Worm (Caenorhabditis elegans): ENCODE results near the gene C07B5.6.

Gene C07B5.6

DNA sequence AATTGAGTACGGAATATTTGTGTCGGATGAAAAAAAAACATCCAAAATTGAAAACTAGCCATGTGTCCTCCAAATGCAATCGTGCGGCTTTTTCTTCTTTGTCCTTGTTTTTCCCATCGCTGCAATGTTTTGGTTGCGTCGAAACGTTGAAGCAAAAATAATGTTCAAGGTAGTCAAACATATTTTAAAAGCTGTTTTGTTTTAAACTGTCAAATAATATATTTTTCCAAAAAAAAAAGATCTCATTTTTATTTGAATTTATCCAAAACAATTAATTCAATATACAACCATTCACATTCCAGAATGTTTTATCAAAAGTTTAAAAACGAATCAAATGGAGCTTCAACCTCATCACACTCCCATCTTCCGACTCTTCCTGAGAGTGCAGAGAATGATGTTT lies at the start of gene C07B5.6:
C07B5.6 (plus strand) TSS at position 301 of the 400 bp plus-strand sequence.
- TF ChIP-seq sma-3 (GFP tag; optimal IDR thresholded peaks at IDR 0.05): no peak
- no peak for TF ChIP-seq R02D3.7 (tag; optimal IDR thresholded peaks at IDR 0.05)
- TF ChIP-seq nhr-11 (tag; optimal IDR thresholded peaks at IDR 0.05): no peak
- TF ChIP-seq nhr-12 (tag; optimal IDR thresholded peaks at IDR 0.05): no peak
- no peak for TF ChIP-seq lin-11 (tag; optimal IDR thresholded peaks at IDR 0.05)
- TF ChIP-seq ztf-1 (GFP tag; conservative IDR thresholded peaks at IDR 0.05): no peak
- no peak for TF ChIP-seq ceh-82 (tag; optimal IDR thresholded peaks at IDR 0.05)
- TF ChIP-seq elt-3 (tag; optimal IDR thresholded peaks at IDR 0.05): no peak
- no peak for TF ChIP-seq ama-1 (optimal IDR thresholded peaks at IDR 0.05)
- no peak for TF ChIP-seq nhr-77 (tag; optimal IDR thresholded peaks at IDR 0.05)
- no peak for TF ChIP-seq nhr-10 (tag; optimal IDR thresholded peaks at IDR 0.05)
- TF ChIP-seq F13H6.1 (tag; optimal IDR thresholded peaks at IDR 0.05): no peak
- TF ChIP-seq sma-9 (GFP tag; optimal IDR thresholded peaks at IDR 0.05): no peak
- no peak for TF ChIP-seq sma-9 (tag; optimal IDR thresholded peaks at IDR 0.05)
- TF ChIP-seq lsy-2 (tag; optimal IDR thresholded peaks at IDR 0.05): no peak
- no peak for TF ChIP-seq unc-55 (GFP tag; optimal IDR thresholded peaks at IDR 0.05)
- TF ChIP-seq zag-1 (tag; optimal IDR thresholded peaks at IDR 0.05): no peak
- TF ChIP-seq nhr-23 (tag; optimal IDR thresholded peaks at IDR 0.05): no peak
- no peak for TF ChIP-seq C34F6.9 (tag; optimal IDR thresholded peaks at IDR 0.05)
- no peak for TF ChIP-seq elt-1 (tag; optimal IDR thresholded peaks at IDR 0.05)
- no peak for TF ChIP-seq fos-1 (tag; optimal IDR thresholded peaks at IDR 0.05)

DNA sequence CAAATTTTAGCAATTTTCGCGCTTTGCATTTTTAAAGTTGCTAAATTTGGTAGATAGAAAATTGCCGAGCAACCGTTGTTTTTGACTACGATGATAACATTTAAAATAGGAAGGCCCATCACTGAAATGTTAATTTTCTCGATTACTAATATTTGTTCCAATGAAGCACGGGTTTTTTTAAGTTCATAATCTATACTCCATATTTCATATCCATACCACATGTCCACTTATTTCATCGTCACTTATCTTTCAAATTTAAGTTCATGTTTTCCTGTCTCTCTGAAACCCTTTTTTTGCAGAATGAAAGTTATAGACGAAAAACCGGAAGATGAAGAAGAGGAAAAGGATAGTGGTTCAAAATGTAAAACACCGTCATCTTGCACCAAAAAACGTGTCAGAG lies 46.6 kb upstream of the C07B5.6 start, which contains the start of gene gap-2:
gap-2 (plus strand) TSS at position 301 of the 400 bp plus-strand sequence.
- TF ChIP-seq elt-3 (tag; optimal IDR thresholded peaks at IDR 0.05) (no peak), elt-1 (tag; optimal IDR thresholded peaks at IDR 0.05) (no peak), nhr-10 (tag; optimal IDR thresholded peaks at IDR 0.05) (no peak), nhr-237 (tag; optimal IDR thresholded peaks at IDR 0.05) (no peak), peb-1 (tag; optimal IDR thresholded peaks at IDR 0.05) (no peak), unc-62 (GFP tag; optimal IDR thresholded peaks at IDR 0.05) (no peak), ama-1 (optimal IDR thresholded peaks at IDR 0.05) (no peak), fos-1 (tag; optimal IDR thresholded peaks at IDR 0.05) (no peak), nhr-77 (tag; optimal IDR thresholded peaks at IDR 0.05) (no peak)

DNA sequence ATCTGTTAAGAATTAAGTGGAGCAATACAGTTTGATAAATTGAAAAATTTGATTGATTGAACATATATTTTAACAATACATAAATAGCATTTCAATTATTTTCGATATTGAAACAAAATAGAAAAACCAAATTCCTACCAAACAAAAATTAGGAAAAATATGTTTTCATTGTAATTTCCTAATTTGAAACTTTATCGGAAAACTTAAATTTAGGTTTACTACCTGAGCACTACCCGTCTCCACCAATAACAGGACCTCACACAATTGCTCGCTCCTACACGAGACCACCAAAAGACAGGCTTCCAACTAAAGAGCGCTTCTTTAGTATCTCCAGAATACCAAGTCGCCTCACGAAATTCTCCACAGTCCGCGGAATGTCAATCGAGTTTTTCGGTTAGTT lies 42.1 kb upstream of the C07B5.6 start:
- no peak for TF ChIP-seq peb-1 (tag; optimal IDR thresholded peaks at IDR 0.05)
- TF ChIP-seq R02D3.7 (tag; optimal IDR thresholded peaks at IDR 0.05): no peak
- TF ChIP-seq nhr-25 (tag; optimal IDR thresholded peaks at IDR 0.05): no peak
- no peak for TF ChIP-seq snpc-4 (tag; optimal IDR thresholded peaks at IDR 0.05)
- no peak for TF ChIP-seq nhr-129 (tag; optimal IDR thresholded peaks at IDR 0.05)
- no peak for TF ChIP-seq egl-27 (tag; optimal IDR thresholded peaks at IDR 0.05)
- TF ChIP-seq elt-1 (tag; optimal IDR thresholded peaks at IDR 0.05): no peak
- TF ChIP-seq nhr-237 (tag; optimal IDR thresholded peaks at IDR 0.05): no peak
- no peak for TF ChIP-seq nhr-6 (tag; optimal IDR thresholded peaks at IDR 0.05)
- no peak for TF ChIP-seq unc-55 (GFP tag; optimal IDR thresholded peaks at IDR 0.05)
- TF ChIP-seq nhr-10 (tag; optimal IDR thresholded peaks at IDR 0.05): no peak
- TF ChIP-seq nhr-12 (tag; optimal IDR thresholded peaks at IDR 0.05): no peak
- TF ChIP-seq ceh-16 (tag; optimal IDR thresholded peaks at IDR 0.05): no peak
- TF ChIP-seq mbf-1 (tag; optimal IDR thresholded peaks at IDR 0.05): no peak
- TF ChIP-seq zag-1 (tag; optimal IDR thresholded peaks at IDR 0.05): no peak
- TF ChIP-seq gmeb-1 (tag; optimal IDR thresholded peaks at IDR 0.05): no peak
- TF ChIP-seq nhr-77 (tag; optimal IDR thresholded peaks at IDR 0.05): no peak
- no peak for TF ChIP-seq mab-5 (tag; optimal IDR thresholded peaks at IDR 0.05)
- no peak for TF ChIP-seq mdl-1 (tag; optimal IDR thresholded peaks at IDR 0.05)
- no peak for TF ChIP-seq lin-39 (tag; optimal IDR thresholded peaks at IDR 0.05)

DNA sequence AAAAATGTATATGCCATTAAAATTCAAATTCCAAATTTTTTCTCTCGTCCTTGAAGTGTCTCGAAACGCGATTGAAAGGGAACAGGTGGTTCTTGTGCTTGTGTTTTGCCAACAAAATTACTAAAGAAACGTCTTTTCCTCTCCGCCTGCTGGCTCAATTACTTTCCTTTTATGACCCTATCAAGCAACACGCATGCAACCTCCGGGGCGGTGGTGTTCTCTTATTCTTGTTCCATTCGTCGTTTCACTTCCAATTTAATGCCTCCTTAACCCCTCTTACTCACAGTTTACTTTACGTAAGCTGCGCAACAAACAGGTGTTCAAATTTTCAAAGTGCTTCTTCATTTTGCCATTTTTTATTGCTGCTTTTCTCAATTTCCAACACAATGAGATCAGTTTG lies 35.1 kb upstream of the C07B5.6 start:
- TF ChIP-seq F13H6.1 (tag; optimal IDR thresholded peaks at IDR 0.05): no peak

DNA sequence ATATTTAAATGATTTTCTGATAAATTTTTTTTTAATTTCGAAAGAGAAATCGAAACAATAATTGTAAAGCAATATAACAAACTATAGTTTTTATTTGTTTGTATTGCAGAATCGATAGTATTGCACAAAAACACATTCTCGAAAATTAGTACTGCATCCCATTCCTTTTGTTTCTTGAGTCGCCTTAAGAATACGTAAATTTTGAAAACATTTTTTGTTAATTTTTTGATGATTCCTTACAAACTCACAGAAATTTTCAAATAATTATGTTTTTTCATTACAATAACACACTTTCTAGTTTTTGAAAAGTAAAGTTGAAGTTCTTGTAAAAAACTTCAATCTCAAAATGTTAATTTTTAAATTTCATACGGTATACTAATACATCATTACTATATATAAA lies 32.7 kb upstream of the C07B5.6 start:
- TF ChIP-seq elt-1 (tag; optimal IDR thresholded peaks at IDR 0.05): no peak
- TF ChIP-seq ZK546.5 (tag; optimal IDR thresholded peaks at IDR 0.05): no peak
